Fruit fly (Drosophila melanogaster): Measurements from ENCODE around the gene CG12483.

The CG12483 gene

dm6 chr3L:128295-129117 is 30.3 kb upstream of the CG12483 start (continued):
- TF ChIP-seq oc (tag; optimal IDR thresholded peaks at IDR 0.05), result peak; percentile 71
- peak; percentile 11 for TF ChIP-seq CG8924 (tag; optimal IDR thresholded peaks at IDR 0.05)
- no peak for TF ChIP-seq CG14860 (GFP tag; IDR thresholded peaks at IDR 0.05; ENCODE audit: partially characterized antibody)
- peak; percentile 62 to 74 for TF ChIP-seq Trl (optimal IDR thresholded peaks at IDR 0.05)
- TF ChIP-seq Trl (GFP tag; optimal IDR thresholded peaks at IDR 0.05), result no peak
- no peak for TF ChIP-seq CG7556 (GFP tag; optimal IDR thresholded peaks at IDR 0.05)
- TF ChIP-seq usp (GFP tag; optimal IDR thresholded peaks at IDR 0.05), result no peak
- no peak for TF ChIP-seq ssp (GFP tag; IDR thresholded peaks at IDR 0.05)
- no peak for TF ChIP-seq HLH54F (GFP tag; optimal IDR thresholded peaks at IDR 0.05)
- no peak for TF ChIP-seq CG33213 (GFP tag; optimal IDR thresholded peaks at IDR 0.05)
- peak; percentile 73 for TF ChIP-seq cg (GFP tag; optimal IDR thresholded peaks at IDR 0.05)
- TF ChIP-seq Ets97D (GFP tag; optimal IDR thresholded peaks at IDR 0.05), result peak; percentile 40
- TF ChIP-seq CG1603 (tag; optimal IDR thresholded peaks at IDR 0.05), result peak; percentile 21
- TF ChIP-seq chinmo (GFP tag; IDR thresholded peaks at IDR 0.05; ENCODE audit: partially characterized antibody), result peak; percentile 93
- no peak for TF ChIP-seq HmgD (GFP tag; optimal IDR thresholded peaks at IDR 0.05)
- TF ChIP-seq sna (GFP tag; IDR thresholded peaks at IDR 0.05; ENCODE audit: partially characterized antibody), result peak; percentile 48; the same call in 1 of the 2 replicates
- TF ChIP-seq CG12769 (tag; optimal IDR thresholded peaks at IDR 0.05), result peak; percentile 95
- no peak for TF ChIP-seq CG12155 (GFP tag; optimal IDR thresholded peaks at IDR 0.05)
- 0 out of 2 replicates have a peak, but pooled peaks have one; percentile 17 for TF ChIP-seq Drgx (GFP tag; IDR thresholded peaks at IDR 0.05)
- TF ChIP-seq Dref (GFP tag; IDR thresholded peaks at IDR 0.05), result no peak
- TF ChIP-seq btn (GFP tag; optimal IDR thresholded peaks at IDR 0.05), result no peak
- TF ChIP-seq fu2 (GFP tag; optimal IDR thresholded peaks at IDR 0.05), result no peak
- no peak for TF ChIP-seq CG6765 (GFP tag; optimal IDR thresholded peaks at IDR 0.05)
- TF ChIP-seq Hey (tag; optimal IDR thresholded peaks at IDR 0.05), result no peak
- TF ChIP-seq Oli (tag; optimal IDR thresholded peaks at IDR 0.05), result peak; percentile 0
- TF ChIP-seq cas (GFP tag; IDR thresholded peaks at IDR 0.05), result no peak
- no peak for TF ChIP-seq CG11093 (GFP tag; IDR thresholded peaks at IDR 0.05)
- peak; percentile 33; the same call in 1 of the 2 replicates for TF ChIP-seq Adf1 (GFP tag; IDR thresholded peaks at IDR 0.05)
- no peak for TF ChIP-seq NC2β (GFP tag; optimal IDR thresholded peaks at IDR 0.05)
- TF ChIP-seq Eip74EF (GFP tag; optimal IDR thresholded peaks at IDR 0.05), result peak in 1 of 2 experiments; percentile 55
- TF ChIP-seq BtbVII (GFP tag; optimal IDR thresholded peaks at IDR 0.05), result peak; percentile 25
- no peak for TF ChIP-seq nau (GFP tag; optimal IDR thresholded peaks at IDR 0.05)
- no peak for TF ChIP-seq CG32772 (GFP tag; IDR thresholded peaks at IDR 0.05)
- no peak for TF ChIP-seq caup (GFP tag; optimal IDR thresholded peaks at IDR 0.05; ENCODE audit: severe bottlenecking)
- no peak for TF ChIP-seq CG17186 (GFP tag; optimal IDR thresholded peaks at IDR 0.05)
- peak; percentile 46 for TF ChIP-seq CG34376 (GFP tag; optimal IDR thresholded peaks at IDR 0.05)
- TF ChIP-seq yki (optimal IDR thresholded peaks at IDR 0.05), result no peak
- 0 out of 4 replicates have a peak, but pooled peaks have one; percentile 18 for TF ChIP-seq Dll (GFP tag; IDR thresholded peaks at IDR 0.05; ENCODE audit: partially characterized antibody)
- TF ChIP-seq CG5180 (GFP tag; optimal IDR thresholded peaks at IDR 0.05), result no peak
- TF ChIP-seq ranshi (GFP tag; IDR thresholded peaks at IDR 0.05), result no peak; the same call in 1 of the 2 replicates
- no peak for TF ChIP-seq disco-r (GFP tag; optimal IDR thresholded peaks at IDR 0.05)
- TF ChIP-seq CG10979 (tag; optimal IDR thresholded peaks at IDR 0.05), result no peak
- no peak for TF ChIP-seq nerfin-2 (GFP tag; IDR thresholded peaks at IDR 0.05; ENCODE audit: partially characterized antibody)
- no peak for TF ChIP-seq sqz (GFP tag; optimal IDR thresholded peaks at IDR 0.05)
- TF ChIP-seq dm (GFP tag; optimal IDR thresholded peaks at IDR 0.05), result no peak
- TF ChIP-seq NFAT (GFP tag; IDR thresholded peaks at IDR 0.05), result no peak
- no peak for TF ChIP-seq CG11560 (tag; IDR thresholded peaks at IDR 0.05)
- no peak for TF ChIP-seq CG18011 (GFP tag; optimal IDR thresholded peaks at IDR 0.05)
- TF ChIP-seq Rx (GFP tag; IDR thresholded peaks at IDR 0.05), result no peak

Data from whole organism, embryonic.